Fruit fly (Drosophila melanogaster) whole organism, embryonic: ENCODE results near the gene ova.

ENCODE experiments used
- Bgb ChIP-seq: fragments of 200-800 bp; sonication (Bioruptor generic); IDR thresholded peaks from 2 replicates; pipeline ENCODE4 v1.3.6; 2022; ENCODE audit warnings: missing biosample characterization, missing genetic modification characterization; ENCODE audit not compliant: partially characterized antibody
- CG1024 ChIP-seq: fragments of 200-800 bp; sonication (Bioruptor generic); IDR thresholded peaks from 2 replicates; pipeline ENCODE4 v1.3.6; 2022; ENCODE audit warnings: missing biosample characterization, missing genetic modification characterization
- CG10431 ChIP-seq: fragments of 200-800 bp; sonication (Bioruptor generic); optimal IDR thresholded peaks from 3 replicates; lab custom pipeline; 2018; ENCODE audit warnings: missing biosample characterization, mild to moderate bottlenecking, missing genetic modification characterization
- CG10543 ChIP-seq: fragments of 200-800 bp; sonication (Bioruptor generic); optimal IDR thresholded peaks from 3 replicates; lab custom pipeline; 2017; ENCODE audit warnings: missing biosample characterization, mild to moderate bottlenecking, missing genetic modification characterization, moderate library complexity
- CG12071 ChIP-seq: fragments of 200-800 bp; sonication (Bioruptor generic); optimal IDR thresholded peaks from 3 replicates; lab custom pipeline; 2018; ENCODE audit warnings: missing biosample characterization, mild to moderate bottlenecking, missing genetic modification characterization
- CG12659 ChIP-seq: fragments of 200-800 bp; sonication (Bioruptor generic); optimal IDR thresholded peaks from 3 replicates; lab custom pipeline; 2017; ENCODE audit warnings: mild to moderate bottlenecking, missing biosample characterization, missing genetic modification reagents, missing genetic modification characterization
- CG14050 ChIP-seq: fragments of 200-800 bp; sonication (Bioruptor generic); IDR thresholded peaks from 3 replicates; pipeline ENCODE4 v1.3.6; 2022; ENCODE audit warnings: missing biosample characterization, missing genetic modification characterization
- CG16813 ChIP-seq: fragments of 200-800 bp; sonication (Bioruptor generic); IDR thresholded peaks from 3 replicates; pipeline ENCODE4 v1.3.6; 2022; ENCODE audit warnings: missing biosample characterization, missing genetic modification characterization; ENCODE audit not compliant: partially characterized antibody
- CG16863 ChIP-seq: fragments of 200-800 bp; sonication (Bioruptor generic); optimal IDR thresholded peaks from 3 replicates; lab custom pipeline; 2016; ENCODE audit warnings: missing biosample characterization, missing genetic modification characterization
- CG17186 ChIP-seq: fragments of 200-800 bp; sonication (Bioruptor generic); optimal IDR thresholded peaks from 3 replicates; lab custom pipeline; 2017; ENCODE audit warnings: missing biosample characterization, missing genetic modification reagents, missing genetic modification characterization
- CG18011 ChIP-seq: fragments of 200-800 bp; sonication (Bioruptor generic); optimal IDR thresholded peaks from 2 replicates; lab custom pipeline; 2017; ENCODE audit warnings: missing biosample characterization, missing genetic modification characterization, mild to moderate bottlenecking, moderate library complexity, missing genotype
- CG2116 ChIP-seq: fragments of 200-800 bp; sonication (Bioruptor generic); optimal IDR thresholded peaks from 3 replicates; lab custom pipeline; 2018; ENCODE audit warnings: missing biosample characterization, mild to moderate bottlenecking, missing genetic modification characterization
- CG32532 ChIP-seq: fragments of 200-800 bp; sonication (Bioruptor generic); IDR thresholded peaks from 2 replicates; pipeline ENCODE4 v1.3.6; 2022; ENCODE audit warnings: missing biosample characterization, missing genetic modification characterization
- CG34422 ChIP-seq: fragments of 200-800 bp; sonication (Bioruptor generic); IDR thresholded peaks from 3 replicates; pipeline ENCODE4 v1.3.6; 2022; ENCODE audit warnings: missing biosample characterization, missing genetic modification characterization
- CG42726 ChIP-seq: fragments of 200-800 bp; sonication (Bioruptor generic); IDR thresholded peaks from 2 replicates; pipeline ENCODE4 v1.3.6; 2022; ENCODE audit warnings: missing biosample characterization, missing genetic modification characterization; ENCODE audit not compliant: partially characterized antibody
- CG7745 ChIP-seq: fragments of 200-800 bp; sonication (Bioruptor generic); optimal IDR thresholded peaks from 2 replicates; lab custom pipeline; 2018; ENCODE audit warnings: missing biosample characterization, mild to moderate bottlenecking, missing genetic modification characterization, moderate library complexity
- CG8290 ChIP-seq, 3 experiments: fragments of 200-800 bp; sonication (Bioruptor generic); optimal IDR thresholded peaks; 2 replicates each; lab custom pipeline; 2016 to 2019; ENCODE audit warnings: missing biosample characterization in 3 of 3, missing genetic modification characterization in 3 of 3, mild to moderate bottlenecking in 2 of 3, moderate library complexity in 1 of 3
- CG8944 ChIP-seq: fragments of 200-800 bp; sonication (Bioruptor generic); optimal IDR thresholded peaks from 3 replicates; lab custom pipeline; 2016; ENCODE audit warnings: missing biosample characterization, missing genetic modification characterization
- D19A ChIP-seq: fragments of 200-800 bp; optimal IDR thresholded peaks from 3 replicates; lab custom pipeline; 2019; ENCODE audit warnings: missing biosample characterization, mild to moderate bottlenecking, missing genetic modification characterization, moderate library complexity
- Dll ChIP-seq: fragments of 200-800 bp; sonication (Bioruptor generic); IDR thresholded peaks from 4 replicates; pipeline ENCODE4 v1.3.6; 2022; ENCODE audit warnings: missing biosample characterization, missing genetic modification characterization; ENCODE audit not compliant: partially characterized antibody
- Hey ChIP-seq: fragments of 200-800 bp; sonication (Bioruptor generic); optimal IDR thresholded peaks from 3 replicates; lab custom pipeline; 2018; ENCODE audit warnings: missing biosample characterization, mild to moderate bottlenecking, missing genetic modification characterization
- Hmx ChIP-seq: fragments of 200-800 bp; sonication (Bioruptor generic); optimal IDR thresholded peaks from 2 replicates; lab custom pipeline; 2016; ENCODE audit warnings: missing biosample characterization, missing genetic modification characterization
- Hr39 ChIP-seq: fragments of >200 bp; optimal IDR thresholded peaks from 2 replicates; lab custom pipeline; 2017
- MESR4 ChIP-seq: fragments of 200-800 bp; sonication (Bioruptor generic); optimal IDR thresholded peaks from 2 replicates; lab custom pipeline; 2018; ENCODE audit warnings: missing biosample characterization, mild to moderate bottlenecking, missing genetic modification characterization, moderate library complexity
- Mes4 ChIP-seq: fragments of 200-800 bp; sonication (Bioruptor generic); optimal IDR thresholded peaks from 2 replicates; lab custom pipeline; 2016; ENCODE audit warnings: missing biosample characterization, missing genetic modification characterization
- Nf-YA ChIP-seq: fragments of 200-800 bp; sonication (Bioruptor generic); IDR thresholded peaks from 2 replicates; pipeline ENCODE4 v1.3.6; 2022; ENCODE audit warnings: missing biosample characterization, missing genetic modification characterization
- Pdp1 ChIP-seq, 2 experiments: fragments of 200-800 bp; sonication (Bioruptor generic); optimal IDR thresholded peaks; 3 replicates each; lab custom pipeline; 2016; ENCODE audit warnings: missing biosample characterization in 2 of 2, missing genetic modification characterization in 2 of 2, mild to moderate bottlenecking in 1 of 2, moderate library complexity in 1 of 2
- Sry-δ ChIP-seq: fragments of 200-800 bp; sonication (Bioruptor generic); optimal IDR thresholded peaks from 2 replicates; lab custom pipeline; 2016; ENCODE audit warnings: missing biosample characterization, missing genetic modification characterization
- Usf ChIP-seq: fragments of 200-800 bp; sonication (Bioruptor generic); optimal IDR thresholded peaks from 2 replicates; lab custom pipeline; 2017; ENCODE audit warnings: missing genotype, missing biosample characterization, missing genetic modification characterization
- ara ChIP-seq: fragments of 200-800 bp; sonication (Bioruptor generic); IDR thresholded peaks from 2 replicates; pipeline ENCODE4 v1.3.6; 2022; ENCODE audit warnings: missing biosample characterization, missing genetic modification characterization
- bab2 ChIP-seq: fragments of 200-800 bp; sonication (Bioruptor generic); optimal IDR thresholded peaks from 2 replicates; lab custom pipeline; 2016; ENCODE audit warnings: missing biosample characterization, missing genetic modification characterization
- cas ChIP-seq: fragments of 200-800 bp; sonication (Bioruptor generic); IDR thresholded peaks from 2 replicates; pipeline ENCODE4 v1.3.6; 2022; ENCODE audit warnings: missing biosample characterization, missing genetic modification characterization
- dan ChIP-seq: fragments of 200-800 bp; sonication (Bioruptor generic); IDR thresholded peaks from 2 replicates; pipeline ENCODE4 v1.3.6; 2022; ENCODE audit warnings: missing biosample characterization, missing genetic modification characterization
- esg ChIP-seq: fragments of 200-800 bp; sonication (Bioruptor generic); conservative IDR thresholded peaks from 2 replicates; pipeline ENCODE4 v1.3.6; 2022; ENCODE audit warnings: missing biosample characterization, missing genetic modification characterization
- fru ChIP-seq: fragments of >200 bp; optimal IDR thresholded peaks from 2 replicates; lab custom pipeline; 2017
- h ChIP-seq: fragments of >200 bp; optimal IDR thresholded peaks from 2 replicates; lab custom pipeline; 2017
- ind ChIP-seq: fragments of 200-800 bp; sonication (Bioruptor generic); optimal IDR thresholded peaks from 3 replicates; lab custom pipeline; 2016; ENCODE audit warnings: missing biosample characterization, missing genetic modification characterization
- insv ChIP-seq, 2 experiments: fragments of 200-800 bp; sonication (Bioruptor generic); optimal IDR thresholded peaks; 3 replicates each; lab custom pipeline; 2016 to 2018; ENCODE audit warnings: missing biosample characterization in 2 of 2, missing genetic modification characterization in 2 of 2
- lmd ChIP-seq: fragments of 200-800 bp; sonication (Bioruptor generic); IDR thresholded peaks from 2 replicates; pipeline ENCODE4 v1.3.6; 2022; ENCODE audit warnings: missing biosample characterization, missing genetic modification characterization
- nerfin-2 ChIP-seq: fragments of 200-800 bp; sonication (Bioruptor generic); IDR thresholded peaks from 2 replicates; pipeline ENCODE4 v1.3.6; 2022; ENCODE audit warnings: missing biosample characterization, missing genetic modification characterization; ENCODE audit not compliant: partially characterized antibody
- nmo ChIP-seq: fragments of 200-800 bp; sonication (Bioruptor generic); optimal IDR thresholded peaks from 2 replicates; lab custom pipeline; 2018; ENCODE audit warnings: missing biosample characterization, mild to moderate bottlenecking, missing genetic modification characterization, moderate library complexity
- org-1 ChIP-seq: fragments of 200-800 bp; sonication (Bioruptor generic); optimal IDR thresholded peaks from 2 replicates; lab custom pipeline; 2017; ENCODE audit warnings: missing biosample characterization, missing genetic modification characterization
- phol ChIP-seq: fragments of 200-800 bp; sonication (Bioruptor generic); optimal IDR thresholded peaks from 3 replicates; lab custom pipeline; 2018; ENCODE audit warnings: missing biosample characterization, mild to moderate bottlenecking, missing genetic modification characterization, moderate library complexity
- sd ChIP-seq: fragments of 200-800 bp; sonication (Bioruptor generic); optimal IDR thresholded peaks from 3 replicates; lab custom pipeline; 2018; ENCODE audit warnings: missing biosample characterization, mild to moderate bottlenecking, missing genetic modification characterization, moderate library complexity
- sens ChIP-seq: fragments of 200-800 bp; sonication (Bioruptor generic); peaks from one replicate; lab custom pipeline; 2016; ENCODE audit warnings: missing biosample characterization, missing genetic modification characterization
- vfl ChIP-seq: fragments of 200-800 bp; sonication (Bioruptor generic); optimal IDR thresholded peaks from 2 replicates; lab custom pipeline; 2016; ENCODE audit warnings: missing biosample characterization, missing genetic modification characterization
- vnd ChIP-seq: fragments of 200-800 bp; sonication (Bioruptor generic); IDR thresholded peaks from 3 replicates; pipeline ENCODE4 v1.3.6; 2022; ENCODE audit warnings: missing biosample characterization, missing genetic modification characterization; ENCODE audit not compliant: partially characterized antibody

Gene ova

dm6 chr2L:10237725-10238446 is 6.4 kb upstream of the ova start, which contains the start of gene mthl15 (continued):
- TF ChIP-seq Usf (GFP tag; lab: Kevin White, UChicago) (no peak), CG17186 (GFP tag; lab: Kevin White, UChicago) (no peak), ara (GFP tag; lab: Robert Waterston, UW) (no peak), CG10431 (GFP tag; lab: Kevin White, UChicago) (no peak), org-1 (GFP tag; lab: Kevin White, UChicago) (no peak), CG14050 (GFP tag; lab: Robert Waterston, UW) (no peak), ind (GFP tag; lab: Kevin White, UChicago) (no peak), dan (no peak), CG18011 (GFP tag; lab: Kevin White, UChicago) (no peak), CG12071 (no peak), Sry-δ (no peak), CG2116 (GFP tag; lab: Kevin White, UChicago) (no peak), CG42726 (GFP tag; lab: Robert Waterston, UW) (no peak), CG32532 (GFP tag; lab: Robert Waterston, UW) (no peak), CG16863 (GFP tag; lab: Kevin White, UChicago) (no peak), esg (GFP tag; lab: Robert Waterston, UW) (no peak), CG7745 (no peak), CG10543 (GFP tag; lab: Kevin White, UChicago) (no peak), vfl (GFP tag; lab: Kevin White, UChicago) (no peak), vnd (GFP tag; lab: Robert Waterston, UW) (no peak), lmd (GFP tag; lab: Robert Waterston, UW) (no peak), CG8290 (GFP tag; optimal IDR thresholded peaks at IDR 0.05; lab: Kevin White, UChicago) (no peak), CG8290 (tag; optimal IDR thresholded peaks at IDR 0.05; lab: Kevin White, UChicago) (peak in 1 of 2 experiments; percentile 44)

DNA sequence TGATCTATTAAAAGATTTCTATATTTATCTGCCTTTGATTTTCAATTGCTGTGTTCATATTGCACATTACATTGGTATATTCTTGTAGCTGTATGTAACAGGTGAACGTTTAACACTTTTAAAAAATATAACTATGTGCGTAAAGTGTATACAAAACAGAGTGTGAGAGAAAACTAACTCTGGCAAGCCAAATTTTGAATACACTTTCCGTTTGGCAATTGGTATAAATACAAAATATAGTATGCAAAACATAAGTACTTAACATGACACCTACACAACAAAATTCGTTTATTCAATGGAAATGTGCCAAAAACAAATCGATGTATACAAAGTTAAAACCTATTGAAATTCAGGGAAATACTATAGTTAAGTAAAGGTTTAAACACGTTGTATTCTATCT is 1.3 kb upstream of the ova start:
- TF ChIP-seq Hr39 (lab: Kevin White, UChicago): no peak
- no peak for TF ChIP-seq fru (lab: Kevin White, UChicago)
- TF ChIP-seq Hmx (GFP tag; lab: Kevin White, UChicago): peak; percentile 11
- TF ChIP-seq D19A (tag; lab: Kevin White, UChicago): peak; percentile 62
- TF ChIP-seq phol: no peak
- TF ChIP-seq sens (GFP tag; lab: Kevin White, UChicago): peak; percentile 48
- TF ChIP-seq cas: no peak
- no peak for TF ChIP-seq CG32532 (GFP tag; lab: Robert Waterston, UW)

DNA sequence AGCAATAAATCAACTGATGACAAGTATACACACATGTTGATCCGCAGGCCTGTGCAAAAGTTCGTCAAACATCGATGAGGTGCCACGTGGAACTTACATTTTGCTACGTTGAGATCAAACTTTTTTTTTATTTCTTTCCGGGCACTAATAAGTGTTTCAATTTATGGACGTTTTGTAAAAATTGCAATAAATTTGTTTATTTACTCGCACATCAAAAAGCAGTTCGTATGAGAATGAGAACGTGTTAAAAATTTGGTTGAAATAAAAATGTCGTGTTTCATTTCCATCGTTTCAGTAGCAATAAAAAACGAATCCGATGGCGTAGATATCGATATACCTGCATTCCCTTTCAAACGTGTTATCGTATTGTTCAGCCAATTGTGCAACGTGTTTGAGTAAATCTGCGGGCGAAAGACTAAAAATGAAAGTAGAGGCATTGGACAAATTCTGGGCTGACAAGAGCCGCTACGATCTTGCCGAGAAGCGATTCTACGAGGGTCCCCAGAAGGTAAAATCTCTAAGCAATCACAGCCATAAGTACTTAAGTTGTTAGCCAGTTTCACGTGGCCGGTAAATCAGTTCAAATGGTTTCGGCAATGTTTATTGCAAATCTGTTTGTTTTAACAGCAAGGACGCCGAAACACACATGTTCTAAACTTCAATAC is 792 bp upstream of the ova start, which contains the start of gene eEF1delta:
TSS of gene eEF1delta (plus strand) at position 356 of the 665 bp plus-strand sequence.
- TF ChIP-seq h (lab: Kevin White, UChicago): no peak
- no peak for TF ChIP-seq Nf-YA (GFP tag; lab: Robert Waterston, UW)
- no peak for TF ChIP-seq Mes4 (GFP tag; lab: Kevin White, UChicago)
- TF ChIP-seq Pdp1 (GFP tag; optimal IDR thresholded peaks at IDR 0.05; lab: Kevin White, UChicago): peak in 1 of 2 experiments; percentile 95
- TF ChIP-seq MESR4: peak; percentile 68
- TF ChIP-seq Hey: no peak
- TF ChIP-seq Dll (GFP tag; lab: Robert Waterston, UW): 0 out of 4 replicates have a peak, but pooled peaks have one; percentile 21
- TF ChIP-seq sd (tag; lab: Kevin White, UChicago): peak; percentile 27
- TF ChIP-seq nerfin-2: no peak
- peak; percentile 53 for TF ChIP-seq CG12659 (GFP tag; lab: Kevin White, UChicago)
- no peak for TF ChIP-seq insv (GFP tag; optimal IDR thresholded peaks at IDR 0.05; lab: Kevin White, UChicago)
- no peak for TF ChIP-seq CG8944 (GFP tag; lab: Kevin White, UChicago)
- TF ChIP-seq CG34422 (GFP tag; lab: Robert Waterston, UW): peak; percentile 37; the same call in 1 of the 3 replicates
- peak; percentile 93 for TF ChIP-seq CG1024 (GFP tag; lab: Robert Waterston, UW)
- TF ChIP-seq bab2: no peak
- TF ChIP-seq nmo (GFP tag; lab: Kevin White, UChicago): peak; percentile 14
- TF ChIP-seq Bgb (GFP tag; lab: Robert Waterston, UW): 0 out of 2 replicates have a peak, but pooled peaks have one; percentile 39
- peak; percentile 51; the same call in 2 of the 3 replicates for TF ChIP-seq CG16813 (GFP tag; lab: Robert Waterston, UW)
